Fruit fly (Drosophila melanogaster): ENCODE data around the gene Mdh1.

DNA sequence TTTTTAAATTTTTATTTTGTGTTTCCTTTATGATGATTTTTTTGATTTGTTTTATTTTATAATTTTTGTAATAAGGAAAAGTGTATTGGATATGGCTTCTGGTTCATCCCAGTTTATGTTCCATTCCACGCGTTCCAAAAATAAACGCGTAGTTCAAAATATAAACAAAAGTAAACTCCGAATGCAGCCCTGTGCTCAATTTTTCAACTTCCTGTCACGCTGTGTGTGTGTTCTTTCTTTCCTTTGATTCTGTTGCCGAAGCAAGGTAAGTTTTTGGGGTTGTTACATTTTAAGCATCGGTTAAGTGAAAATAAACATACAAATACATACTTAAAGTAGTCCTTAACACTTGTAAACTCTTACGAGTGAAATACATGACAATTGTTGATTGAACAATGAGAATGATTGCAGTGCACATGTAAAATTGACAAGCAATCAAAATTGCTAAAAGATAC, 12.0 kb upstream of the Mdh1 start, which contains the start of the genes Ip259 and RpS27A:
- TF ChIP-seq CG31627 (GFP tag; optimal IDR thresholded peaks at IDR 0.05): peak; percentile 77
- no peak for TF ChIP-seq spab (GFP tag; optimal IDR thresholded peaks at IDR 0.05)
- no peak for TF ChIP-seq Lpt (GFP tag; optimal IDR thresholded peaks at IDR 0.05)
- TF ChIP-seq CG10631 (GFP tag; optimal IDR thresholded peaks at IDR 0.05): no peak
- peak; percentile 59 for TF ChIP-seq fkh (GFP tag; optimal IDR thresholded peaks at IDR 0.05)
- no peak for TF ChIP-seq dsx (GFP tag; optimal IDR thresholded peaks at IDR 0.05; ENCODE audit: poor library complexity, severe bottlenecking)
- peak; percentile 38 for TF ChIP-seq CG11902 (GFP tag; optimal IDR thresholded peaks at IDR 0.05)
- peak; percentile 37 for TF ChIP-seq Ets96B (tag; optimal IDR thresholded peaks at IDR 0.05)
- TF ChIP-seq esn (GFP tag; optimal IDR thresholded peaks at IDR 0.05): peak; percentile 85
- no peak for TF ChIP-seq Met (GFP tag; optimal IDR thresholded peaks at IDR 0.05)
